Fruit fly (Drosophila melanogaster): ENCODE measurements around the gene CG11226.

CG11226 gene

DNA sequence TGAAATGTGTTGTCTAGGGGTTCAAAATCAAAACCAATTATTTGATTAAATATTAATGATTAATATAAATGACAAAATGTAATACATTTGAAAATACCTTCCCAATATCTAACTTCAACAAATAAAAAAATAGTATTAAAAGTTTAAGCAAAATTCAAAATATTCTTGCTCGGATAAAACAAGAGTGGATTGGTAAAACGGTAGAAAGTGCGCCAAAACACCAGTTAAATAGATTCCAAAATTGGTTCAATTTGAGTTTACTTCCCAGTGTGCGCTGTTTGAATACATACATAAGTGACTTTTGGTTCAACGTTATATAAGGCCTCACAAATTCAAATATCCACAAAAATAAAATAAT lies 28.2 kb downstream of the CG11226 start (continued):
- TF ChIP-seq CG12744 (GFP tag; optimal IDR thresholded peaks at IDR 0.05) (peak; percentile 11), sna (GFP tag; IDR thresholded peaks at IDR 0.05; ENCODE audit: partially characterized antibody) (no peak), CG17328 (GFP tag; IDR thresholded peaks at IDR 0.05) (peak; percentile 40; the same call in 1 of the 2 replicates), MTF-1 (GFP tag; optimal IDR thresholded peaks at IDR 0.05; ENCODE audit: borderline replicate concordance) (no peak), gcm (GFP tag; optimal IDR thresholded peaks at IDR 0.05) (peak; percentile 75), CG32772 (GFP tag; IDR thresholded peaks at IDR 0.05) (0 out of 2 replicates have a peak, but pooled peaks have one; percentile 31), tap (tag; optimal IDR thresholded peaks at IDR 0.05) (peak; percentile 38), D19B (GFP tag; optimal IDR thresholded peaks at IDR 0.05) (peak; percentile 42), Myb (GFP tag; optimal IDR thresholded peaks at IDR 0.05) (no peak), CG3847 (GFP tag; IDR thresholded peaks at IDR 0.05) (peak; percentile 70), NfI (GFP tag; optimal IDR thresholded peaks at IDR 0.05) (peak; percentile 68), CG7928 (GFP tag; optimal IDR thresholded peaks at IDR 0.05) (peak; percentile 46), run (tag; optimal IDR thresholded peaks at IDR 0.05) (peak; percentile 29), Mrtf (GFP tag; IDR thresholded peaks at IDR 0.05) (peak; percentile 16; the same call in 1 of the 3 replicates), PHDP (tag; optimal IDR thresholded peaks at IDR 0.05) (peak; percentile 79), Fer1 (GFP tag; optimal IDR thresholded peaks at IDR 0.05) (peak; percentile 73), so (GFP tag; IDR thresholded peaks at IDR 0.05) (0 out of 3 replicates have a peak, but pooled peaks have one; percentile 41), Sox102F (GFP tag; optimal IDR thresholded peaks at IDR 0.05) (peak; percentile 85), CG15514 (GFP tag; optimal IDR thresholded peaks at IDR 0.05) (peak; percentile 22), lmd (GFP tag; IDR thresholded peaks at IDR 0.05) (peak; percentile 64), peb (GFP tag; IDR thresholded peaks at IDR 0.05) (0 out of 2 replicates have a peak, but pooled peaks have one; percentile 32), CG7357 (GFP tag; IDR thresholded peaks at IDR 0.05) (no peak), ase (GFP tag; IDR thresholded peaks at IDR 0.05) (peak; percentile 56; the same call in 1 of the 3 replicates), CG17912 (GFP tag; optimal IDR thresholded peaks at IDR 0.05) (no peak), CG2120 (GFP tag; optimal IDR thresholded peaks at IDR 0.05) (peak; percentile 64), CG30020 (tag; optimal IDR thresholded peaks at IDR 0.05) (peak; percentile 22), tio (GFP tag; optimal IDR thresholded peaks at IDR 0.05) (peak; percentile 73), Dbx (GFP tag; IDR thresholded peaks at IDR 0.05) (peak; percentile 51; the same call in 1 of the 3 replicates), CG12659 (GFP tag; optimal IDR thresholded peaks at IDR 0.05) (peak; percentile 72), CG18599 (GFP tag; optimal IDR thresholded peaks at IDR 0.05) (peak; percentile 64), en (GFP tag; optimal IDR thresholded peaks at IDR 0.05) (no peak), NK7.1 (GFP tag; optimal IDR thresholded peaks at IDR 0.05) (no peak), bab2 (GFP tag; optimal IDR thresholded peaks at IDR 0.05) (peak; percentile 22), HHEX (GFP tag; optimal IDR thresholded peaks at IDR 0.05) (peak; percentile 68), H2.0 (GFP tag; IDR thresholded peaks at IDR 0.05) (peak; percentile 45), CG4707 (GFP tag; optimal IDR thresholded peaks at IDR 0.05) (peak; percentile 30), cas (GFP tag; IDR thresholded peaks at IDR 0.05) (peak; percentile 50; the same call in 1 of the 2 replicates), Nf-YB (GFP tag; optimal IDR thresholded peaks at IDR 0.05) (peak; percentile 57), CG10654 (GFP tag; optimal IDR thresholded peaks at IDR 0.05) (peak; percentile 43), CG12299 (tag; optimal IDR thresholded peaks at IDR 0.05) (peak; percentile 58), lab (GFP tag; optimal IDR thresholded peaks at IDR 0.05) (peak; percentile 58), Aef1 (GFP tag; IDR thresholded peaks at IDR 0.05) (peak; percentile 41; the same call in 2 of the 3 replicates), Meics (GFP tag; optimal IDR thresholded peaks at IDR 0.05) (peak; percentile 70), pan (optimal IDR thresholded peaks at IDR 0.05) (no peak), pan (GFP tag; optimal IDR thresholded peaks at IDR 0.05 in 1 of 2, IDR thresholded peaks at IDR 0.05 in 1 of 2) (peak in 1 of 2 experiments; percentile 77), Asciz (GFP tag; optimal IDR thresholded peaks at IDR 0.05) (peak; percentile 68), slp2 (GFP tag; optimal IDR thresholded peaks at IDR 0.05) (peak; percentile 27), nmo (GFP tag; optimal IDR thresholded peaks at IDR 0.05) (peak; percentile 78), CG12942 (GFP tag; optimal IDR thresholded peaks at IDR 0.05) (peak; percentile 41), Side (GFP tag; optimal IDR thresholded peaks at IDR 0.05) (no peak)

Data from whole organism, embryonic.